Comparison of ENCODE assay signal across 5 worm cellular contexts in the genomic region with DNA sequence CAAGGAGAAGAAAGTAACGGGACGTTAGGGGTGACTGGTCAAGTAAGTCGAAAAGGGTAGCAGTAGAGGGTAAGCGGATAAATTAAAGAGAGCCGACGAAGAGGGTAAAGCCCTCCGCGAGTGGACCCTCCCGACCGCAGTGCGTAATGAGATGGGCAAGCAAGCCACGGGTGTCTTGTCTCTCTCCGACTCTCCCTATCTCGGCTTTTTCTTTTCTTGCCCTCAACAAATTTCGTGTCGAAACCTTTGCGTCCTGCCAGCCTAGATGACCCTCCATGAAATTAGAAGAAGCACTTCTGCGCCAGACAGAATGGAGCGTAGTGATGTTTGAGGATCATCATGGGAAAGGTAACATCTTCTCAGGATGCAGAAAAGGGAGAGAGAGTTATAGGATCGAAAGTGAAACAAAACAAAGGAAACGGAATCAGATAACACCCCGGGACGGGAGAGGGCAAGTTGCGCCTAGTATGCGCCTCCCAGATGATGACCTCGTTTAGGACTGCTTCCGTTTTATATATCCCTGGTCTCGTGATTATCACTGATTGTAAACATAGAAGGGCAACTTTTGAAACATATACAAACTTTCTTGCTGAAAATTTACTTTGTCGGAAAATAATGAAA.
A peak's percentile ranks its signal among the peaks of the same experiment; 100 is the strongest.
TF ChIP-seq lines count a peak whose summit lies in the region.

No protein-coding gene starts in this region.

TF ChIP-seq in whole organism, L1 larva, 84 proteins besides CTCF, POLR2A, EP300 and RAD21 (continues in another document):
- TF ChIP-seq ztf-11 (tag; optimal IDR thresholded peaks at IDR 0.05; lab: Kevin White, UChicago) (no peak), lin-15B (tag; optimal IDR thresholded peaks at IDR 0.05; lab: Kevin White, UChicago) (no peak), unc-130 (tag; optimal IDR thresholded peaks at IDR 0.05; lab: Kevin White, UChicago) (peak; percentile 10), C16A3.4 (tag; optimal IDR thresholded peaks at IDR 0.05; lab: Kevin White, UChicago) (no peak), blmp-1 (tag; optimal IDR thresholded peaks at IDR 0.05; lab: Kevin White, UChicago) (peak; percentile 99), xbp-1 (tag; optimal IDR thresholded peaks at IDR 0.05; lab: Kevin White, UChicago) (no peak), nhr-47 (tag; optimal IDR thresholded peaks at IDR 0.05; lab: Kevin White, UChicago) (peak; percentile 7), pag-3 (tag; optimal IDR thresholded peaks at IDR 0.05; lab: Kevin White, UChicago; ENCODE audit: borderline replicate concordance, insufficient read depth) (no peak), nhr-85 (tag; lab: Kevin White, UChicago) (peak; percentile 27), C34B4.2 (tag; optimal IDR thresholded peaks at IDR 0.05; lab: Kevin White, UChicago) (no peak), unc-30 (tag; optimal IDR thresholded peaks at IDR 0.05; lab: Kevin White, UChicago) (no peak), dsc-1 (tag; optimal IDR thresholded peaks at IDR 0.05; lab: Kevin White, UChicago) (peak; percentile 4), swsn-7 (tag; optimal IDR thresholded peaks at IDR 0.05; lab: Kevin White, UChicago) (no peak), elt-3 (tag; optimal IDR thresholded peaks at IDR 0.05; lab: Kevin White, UChicago) (peak in 2 of 6 experiments; percentile 26 to 81), zip-4 (GFP tag; optimal IDR thresholded peaks at IDR 0.05; lab: Kevin White, UChicago) (no peak), ztf-4 (tag; optimal IDR thresholded peaks at IDR 0.05; lab: Kevin White, UChicago) (peak; percentile 12), ces-1 (GFP tag; optimal IDR thresholded peaks at IDR 0.05; lab: Kevin White, UChicago) (no peak)

TF ChIP-seq in whole organism, L3 larva, 47 proteins besides CTCF, POLR2A, EP300 and RAD21:
- TF ChIP-seq ztf-11 (tag; optimal IDR thresholded peaks at IDR 0.05; lab: Kevin White, UChicago) (no peak), ceh-28 (tag; optimal IDR thresholded peaks at IDR 0.05; lab: Kevin White, UChicago) (no peak), nhr-23 (tag; optimal IDR thresholded peaks at IDR 0.05; lab: Kevin White, UChicago) (peak; percentile 71), nhr-43 (tag; optimal IDR thresholded peaks at IDR 0.05; lab: Kevin White, UChicago; ENCODE audit: poor library complexity, severe bottlenecking) (peak; percentile 46), nfya-1 (tag; optimal IDR thresholded peaks at IDR 0.05; lab: Kevin White, UChicago; ENCODE audit: insufficient read depth) (peak; percentile 30), lin-39 (tag; optimal IDR thresholded peaks at IDR 0.05; lab: Kevin White, UChicago) (peak; percentile 55), tbx-2 (tag; optimal IDR thresholded peaks at IDR 0.05; lab: Kevin White, UChicago) (no peak)

TF ChIP-seq in whole organism, early embryonic, 17 proteins besides CTCF, POLR2A, EP300 and RAD21:
- no peak for TF ChIP-seq F13C5.2 (tag; optimal IDR thresholded peaks at IDR 0.05; lab: Kevin White, UChicago)
- TF ChIP-seq tra-4 (tag; optimal IDR thresholded peaks at IDR 0.05; lab: Kevin White, UChicago), result no peak
- no peak for TF ChIP-seq scrt-1 (GFP tag; IDR thresholded peaks at IDR 0.05; lab: Robert Waterston, UW)
- peak; percentile 3 for TF ChIP-seq ceh-36 (tag; optimal IDR thresholded peaks at IDR 0.05; lab: Kevin White, UChicago)
- TF ChIP-seq ets-7 (tag; optimal IDR thresholded peaks at IDR 0.05; lab: Kevin White, UChicago), result no peak
- TF ChIP-seq hnd-1 (tag; optimal IDR thresholded peaks at IDR 0.05; lab: Kevin White, UChicago), result no peak
- TF ChIP-seq ama-1 (optimal IDR thresholded peaks at IDR 0.05; lab: Kevin White, UChicago), result no peak
- no peak for TF ChIP-seq aly-1 (tag; optimal IDR thresholded peaks at IDR 0.05; lab: Kevin White, UChicago)
- TF ChIP-seq hmbx-1 (tag; optimal IDR thresholded peaks at IDR 0.05; lab: Kevin White, UChicago), result no peak
- TF ChIP-seq sea-1 (GFP tag; conservative IDR thresholded peaks at IDR 0.05; lab: Robert Waterston, UW), result no peak
- TF ChIP-seq flt-1 (GFP tag; IDR thresholded peaks at IDR 0.05; lab: Robert Waterston, UW), result no peak
- TF ChIP-seq hmg-4 (GFP tag; optimal IDR thresholded peaks at IDR 0.05; lab: Kevin White, UChicago), result peak; percentile 77
- TF ChIP-seq tbx-37 (GFP tag; conservative IDR thresholded peaks at IDR 0.05; lab: Robert Waterston, UW), result no peak
- TF ChIP-seq ceh-13 (GFP tag; optimal IDR thresholded peaks at IDR 0.05; lab: Kevin White, UChicago), result no peak

TF ChIP-seq in whole organism, midembryonic, 9 proteins besides CTCF, POLR2A, EP300 and RAD21:
- TF ChIP-seq cog-1 (tag; optimal IDR thresholded peaks at IDR 0.05; lab: Kevin White, UChicago) (peak; percentile 26), ztf-23 (GFP tag; IDR thresholded peaks at IDR 0.05; lab: Robert Waterston, UW) (peak; percentile 51; the same call in 1 of the 2 replicates), T22C8.4 (GFP tag; IDR thresholded peaks at IDR 0.05; lab: Robert Waterston, UW) (no peak), med-1 (GFP tag; optimal IDR thresholded peaks at IDR 0.05; lab: Kevin White, UChicago; ENCODE audit: insufficient read depth) (no peak), klf-2 (GFP tag; conservative IDR thresholded peaks at IDR 0.05; lab: Robert Waterston, UW) (no peak)

TF ChIP-seq in whole organism, young adult, 124 proteins besides CTCF, POLR2A, EP300 and RAD21:
- TF ChIP-seq Y56A3A.18 (GFP tag; IDR thresholded peaks at IDR 0.05; lab: Robert Waterston, UW) (0 out of 2 replicates have a peak, but pooled peaks have one; percentile 21), zfh-2 (GFP tag; conservative IDR thresholded peaks at IDR 0.05; lab: Robert Waterston, UW) (peak; percentile 80), lin-26 (GFP tag; IDR thresholded peaks at IDR 0.05; lab: Robert Waterston, UW) (no peak), lsy-27 (tag; optimal IDR thresholded peaks at IDR 0.05; lab: Kevin White, UChicago; ENCODE audit: borderline replicate concordance, insufficient read depth) (no peak), ekl-4 (GFP tag; IDR thresholded peaks at IDR 0.05; lab: Robert Waterston, UW) (0 out of 2 replicates have a peak, but pooled peaks have one; percentile 19), C06A6.2 (GFP tag; conservative IDR thresholded peaks at IDR 0.05; lab: Robert Waterston, UW) (no peak), dpl-1 (GFP tag; optimal IDR thresholded peaks at IDR 0.05; lab: Kevin White, UChicago) (no peak)

Comparison
In these comparisons a context has a peak if more than half of its experiments do, and no peak if none do; other contexts are left out.
1. Of the 8 proteins assayed by ChIP-seq in both whole organism, young adult and whole organism, L1 larva: peak only in whole organism, young adult: none; only in whole organism, L1 larva: unc-130; in both: none; in neither: 7.